Worm (Caenorhabditis elegans) whole organism, late embryonic: Measurements from ENCODE around the gene T23B12.5.

Experiments
- C08G9.2 ChIP-seq: sonication (generic microtip); optimal IDR thresholded peaks from 2 replicates; lab custom pipeline; 2016; ENCODE audit warnings: mild to moderate bottlenecking, missing genetic modification characterization, moderate library complexity, missing compliant biosample characterization
- ceh-14 ChIP-seq: sonication (generic microtip); optimal IDR thresholded peaks from 2 replicates; lab custom pipeline; 2016; ENCODE audit warnings: missing genotype, missing genetic modification characterization, missing compliant biosample characterization
- che-1 ChIP-seq: sonication (generic microtip); optimal IDR thresholded peaks from 2 replicates; lab custom pipeline; 2016; ENCODE audit warnings: mild to moderate bottlenecking, missing genetic modification characterization, missing compliant biosample characterization
- dve-1 ChIP-seq: sonication (generic microtip); optimal IDR thresholded peaks from 2 replicates; lab custom pipeline; 2017; ENCODE audit warnings: antibody characterized with exemption, mild to moderate bottlenecking, missing genetic modification characterization, missing compliant biosample characterization
- elt-2 ChIP-seq: sonication (generic microtip); optimal IDR thresholded peaks from 2 replicates; lab custom pipeline; 2016; ENCODE audit warnings: missing genetic modification reagents, missing genetic modification characterization, missing compliant biosample characterization
- hlh-6 ChIP-seq: sonication (generic microtip); optimal IDR thresholded peaks from 2 replicates; lab custom pipeline; 2016; ENCODE audit warnings: missing genotype, missing genetic modification characterization, missing compliant biosample characterization
- lin-11 ChIP-seq: fragments of 200-800 bp; sonication (Bioruptor generic); optimal IDR thresholded peaks from 2 replicates; lab custom pipeline; 2018; ENCODE audit warnings: mild to moderate bottlenecking, missing genetic modification characterization, missing compliant biosample characterization
- mec-3 ChIP-seq: sonication (generic microtip); optimal IDR thresholded peaks from 2 replicates; lab custom pipeline; 2016; ENCODE audit warnings: borderline replicate concordance, missing genetic modification characterization, missing compliant biosample characterization
- pag-3 ChIP-seq: sonication (generic microtip); optimal IDR thresholded peaks from 2 replicates; lab custom pipeline; 2016; ENCODE audit warnings: missing compliant biosample characterization, missing genetic modification characterization, borderline replicate concordance
- pat-9 ChIP-seq: fragments of 200-800 bp; sonication (Bioruptor generic); optimal IDR thresholded peaks from 2 replicates; lab custom pipeline; 2018; ENCODE audit warnings: mild to moderate bottlenecking, missing genetic modification characterization, moderate library complexity, missing compliant biosample characterization
- pha-2 ChIP-seq: sonication (generic microtip); optimal IDR thresholded peaks from 2 replicates; lab custom pipeline; 2017; ENCODE audit warnings: mild to moderate bottlenecking, missing genetic modification characterization, missing compliant biosample characterization
- pqm-1 ChIP-seq: sonication (generic microtip); optimal IDR thresholded peaks from 2 replicates; lab custom pipeline; 2016; ENCODE audit warnings: missing genetic modification characterization, missing compliant biosample characterization
- tbx-2 ChIP-seq: sonication (generic microtip); optimal IDR thresholded peaks from 2 replicates; lab custom pipeline; 2016; ENCODE audit warnings: missing genetic modification characterization, missing compliant biosample characterization
- unc-86 ChIP-seq: sonication (generic microtip); optimal IDR thresholded peaks from 2 replicates; lab custom pipeline; 2016; ENCODE audit warnings: missing genetic modification characterization, missing compliant biosample characterization

ce11 chrV:8403152-8403551 is 44.7 kb downstream of the T23B12.5 start:
- no peak for TF ChIP-seq lin-11 (tag; lab: Kevin White, UChicago)
- TF ChIP-seq elt-2 (tag; lab: Kevin White, UChicago): no peak
- TF ChIP-seq pag-3 (tag; lab: Kevin White, UChicago): no peak
- no peak for TF ChIP-seq unc-86 (tag; lab: Kevin White, UChicago)
- TF ChIP-seq pqm-1 (tag; lab: Kevin White, UChicago): no peak
- TF ChIP-seq pat-9: no peak
- TF ChIP-seq C08G9.2 (tag; lab: Kevin White, UChicago): no peak
- TF ChIP-seq hlh-6 (tag; lab: Kevin White, UChicago): no peak
- TF ChIP-seq dve-1: no peak
- TF ChIP-seq tbx-2 (tag; lab: Kevin White, UChicago): no peak
- no peak for TF ChIP-seq mec-3 (tag; lab: Kevin White, UChicago)
- no peak for TF ChIP-seq ceh-14 (tag; lab: Kevin White, UChicago)
- no peak for TF ChIP-seq che-1 (tag; lab: Kevin White, UChicago)
- TF ChIP-seq pha-2 (tag; lab: Kevin White, UChicago): no peak
